Comparison of ENCODE assay signal across 1 fruit fly cellular context in the genomic region with DNA sequence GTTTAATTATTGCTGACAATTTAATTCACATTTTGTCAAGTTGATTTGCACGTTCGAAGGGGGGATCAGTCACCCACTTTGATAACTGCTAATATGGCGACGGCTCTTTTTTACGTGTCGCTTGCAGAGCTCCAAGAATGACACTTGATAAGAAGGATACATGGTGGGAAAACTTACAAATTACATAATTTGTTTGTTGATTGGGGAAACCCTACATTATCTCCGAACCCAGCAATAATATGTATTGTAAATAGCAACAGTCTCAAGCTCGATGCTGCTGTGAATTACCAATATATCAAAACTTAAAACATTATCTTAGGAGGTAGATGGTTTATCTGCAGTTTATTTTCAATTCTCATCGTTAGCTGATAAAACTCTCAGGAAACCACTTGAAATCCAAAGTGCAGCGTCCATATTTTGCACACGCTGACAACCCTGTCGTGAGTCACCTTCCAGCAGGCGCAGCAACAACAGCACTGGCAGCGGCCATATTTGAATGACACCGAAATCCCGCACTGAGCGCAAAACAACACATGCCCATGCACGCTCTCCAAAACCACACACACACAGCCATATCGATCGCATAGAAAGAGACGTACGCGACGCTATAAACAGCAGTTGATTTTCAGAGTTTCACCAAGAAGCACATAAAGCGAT.
TF ChIP-seq lines count a peak whose summit lies in the region.

No protein-coding gene starts in this region.

TF ChIP-seq in whole organism, embryonic, 481 proteins besides CTCF, POLR2A, EP300 and RAD21 (continued from another document):
- TF ChIP-seq Fer3 (tag; optimal IDR thresholded peaks at IDR 0.05; lab: Kevin White, UChicago), result peak; percentile 84
- peak; percentile 83 for TF ChIP-seq CG13894 (tag; optimal IDR thresholded peaks at IDR 0.05; lab: Kevin White, UChicago)
- TF ChIP-seq vnd (GFP tag; IDR thresholded peaks at IDR 0.05; lab: Robert Waterston, UW; ENCODE audit: partially characterized antibody), result no peak
- TF ChIP-seq CG11504 (tag; optimal IDR thresholded peaks at IDR 0.05; lab: Kevin White, UChicago), result peak; percentile 97
- TF ChIP-seq CG8924 (tag; optimal IDR thresholded peaks at IDR 0.05; lab: Kevin White, UChicago), result peak; percentile 96
- TF ChIP-seq kah (GFP tag; optimal IDR thresholded peaks at IDR 0.05; lab: Kevin White, UChicago), result peak; percentile 73
- TF ChIP-seq dysf (GFP tag; IDR thresholded peaks at IDR 0.05; lab: Robert Waterston, UW), result peak; percentile 95
- TF ChIP-seq ssp (GFP tag; IDR thresholded peaks at IDR 0.05; lab: Robert Waterston, UW), result peak; percentile 79
- TF ChIP-seq HLH54F (GFP tag; optimal IDR thresholded peaks at IDR 0.05; lab: Kevin White, UChicago), result peak; percentile 98
- peak; percentile 90 for TF ChIP-seq CG9932 (GFP tag; IDR thresholded peaks at IDR 0.05; lab: Robert Waterston, UW)
- TF ChIP-seq CG5953 (GFP tag; IDR thresholded peaks at IDR 0.05; lab: Robert Waterston, UW), result peak; percentile 74
- peak; percentile 91 for TF ChIP-seq CG3847 (GFP tag; IDR thresholded peaks at IDR 0.05; lab: Robert Waterston, UW)
- peak; percentile 94 for TF ChIP-seq CG12769 (tag; optimal IDR thresholded peaks at IDR 0.05; lab: Kevin White, UChicago)
- TF ChIP-seq CG4404 (GFP tag; IDR thresholded peaks at IDR 0.05; lab: Robert Waterston, UW), result peak; percentile 93
- peak; percentile 96 for TF ChIP-seq CG12391 (tag; optimal IDR thresholded peaks at IDR 0.05; lab: Kevin White, UChicago)
- no peak for TF ChIP-seq Hr39 (optimal IDR thresholded peaks at IDR 0.05; lab: Kevin White, UChicago)
- peak; percentile 98 for TF ChIP-seq Hr3 (GFP tag; optimal IDR thresholded peaks at IDR 0.05; lab: Kevin White, UChicago)
- TF ChIP-seq cas (GFP tag; IDR thresholded peaks at IDR 0.05; lab: Robert Waterston, UW), result no peak
- peak; percentile 95 for TF ChIP-seq maf-S (GFP tag; optimal IDR thresholded peaks at IDR 0.05; lab: Kevin White, UChicago)
- TF ChIP-seq dmrt11E (tag; optimal IDR thresholded peaks at IDR 0.05; lab: Kevin White, UChicago), result peak; percentile 95
- TF ChIP-seq tgo (GFP tag; IDR thresholded peaks at IDR 0.05; lab: Robert Waterston, UW), result peak; percentile 89
- peak; percentile 96 for TF ChIP-seq chinmo (GFP tag; IDR thresholded peaks at IDR 0.05; lab: Robert Waterston, UW; ENCODE audit: partially characterized antibody)
- peak; percentile 98 for TF ChIP-seq Pdp1 (GFP tag; optimal IDR thresholded peaks at IDR 0.05; lab: Kevin White, UChicago)
